Worm (Caenorhabditis elegans) whole organism, L1 larva: Measurements from ENCODE around the gene ZK1010.5.

Experiments used
- Y116A8C.19 ChIP-seq: sonication (generic microtip); optimal IDR thresholded peaks from 2 replicates; lab custom pipeline; 2016; ENCODE audit warnings: missing compliant biosample characterization, missing genetic modification characterization, borderline replicate concordance
- ceh-8 ChIP-seq: fragments of 200-800 bp; sonication (Bioruptor generic); optimal IDR thresholded peaks from 2 replicates; lab custom pipeline; 2018; ENCODE audit warnings: mild to moderate bottlenecking, missing genetic modification characterization, moderate library complexity, missing compliant biosample characterization
- ceh-82 ChIP-seq, 3 experiments: fragments of 150-350 bp in 1 of 3; sonication (generic microtip) in 2 of 3; optimal IDR thresholded peaks; 2 replicates each; lab custom pipeline; 2014 to 2017; ENCODE audit warnings: missing biosample characterization in 3 of 3, missing genetic modification characterization in 3 of 3
- ceh-90 ChIP-seq: sonication (generic microtip); optimal IDR thresholded peaks from 2 replicates; lab custom pipeline; 2016; ENCODE audit warnings: missing genetic modification characterization, missing compliant biosample characterization
- dsc-1 ChIP-seq: sonication (generic microtip); optimal IDR thresholded peaks from 2 replicates; lab custom pipeline; 2016; ENCODE audit warnings: mild to moderate bottlenecking, missing genetic modification characterization, missing compliant biosample characterization
- efl-1 ChIP-seq, 4 experiments: fragments of 150-350 bp; optimal IDR thresholded peaks in 3 of 4; peaks in 1 of 4; 1 replicate in 1 of 4; 2 replicates in 3 of 4; lab custom pipeline; 2014; ENCODE audit warnings: missing biosample characterization in 2 of 4, missing genetic modification characterization in 2 of 4, missing genetic modification reagents in 2 of 4
- ets-5 ChIP-seq: fragments of 200-800 bp; sonication (Bioruptor generic); IDR thresholded peaks from 2 replicates; pipeline ENCODE4 v1.3.6; 2022; ENCODE audit warnings: missing genetic modification characterization, missing compliant biosample characterization
- fkh-10 ChIP-seq: sonication (generic microtip); optimal IDR thresholded peaks from 2 replicates; lab custom pipeline; 2017; ENCODE audit warnings: missing biosample characterization, missing genetic modification reagents, missing genetic modification characterization
- grh-1 ChIP-seq: fragments of 200-800 bp; sonication (Bioruptor generic); IDR thresholded peaks from 2 replicates; pipeline ENCODE4 v1.3.6; 2022; ENCODE audit warnings: missing genetic modification reagents, missing genetic modification characterization, missing compliant biosample characterization
- hlh-17 ChIP-seq: fragments of 200-800 bp; sonication (Bioruptor generic); optimal IDR thresholded peaks from 2 replicates; lab custom pipeline; 2018; ENCODE audit warnings: missing genetic modification characterization, mild to moderate bottlenecking, missing compliant biosample characterization, moderate library complexity, borderline replicate concordance
- hlh-4 ChIP-seq: sonication (generic microtip); optimal IDR thresholded peaks from 2 replicates; lab custom pipeline; 2016; ENCODE audit warnings: mild to moderate bottlenecking, missing genetic modification characterization, missing compliant biosample characterization
- irx-1 ChIP-seq: sonication (generic microtip); optimal IDR thresholded peaks from 2 replicates; lab custom pipeline; 2016; ENCODE audit warnings: missing genetic modification characterization, missing compliant biosample characterization
- lin-15B ChIP-seq: fragments of 150-350 bp; sonication (generic microtip); optimal IDR thresholded peaks from 3 replicates; lab custom pipeline; 2014; ENCODE audit warnings: missing biosample characterization, missing genetic modification characterization
- mab-9 ChIP-seq: fragments of 200-800 bp; sonication (Bioruptor generic); IDR thresholded peaks from 2 replicates; pipeline ENCODE4 v1.3.6; 2022; ENCODE audit warnings: missing genetic modification reagents, missing genetic modification characterization, missing compliant biosample characterization
- nhr-47 ChIP-seq: sonication (generic microtip); optimal IDR thresholded peaks from 2 replicates; lab custom pipeline; 2016; ENCODE audit warnings: mild to moderate bottlenecking, missing genetic modification characterization, moderate library complexity, missing compliant biosample characterization
- nhr-77 ChIP-seq: fragments of 150-350 bp; optimal IDR thresholded peaks from 2 replicates; lab custom pipeline; 2014; ENCODE audit warnings: missing biosample characterization, missing genetic modification characterization
- sptf-1 ChIP-seq: fragments of 150-350 bp; optimal IDR thresholded peaks from 2 replicates; lab custom pipeline; 2014; ENCODE audit warnings: missing biosample characterization, missing genetic modification characterization
- unc-130 ChIP-seq: fragments of 150-350 bp; optimal IDR thresholded peaks from 2 replicates; lab custom pipeline; 2017; ENCODE audit warnings: missing biosample characterization, missing genetic modification characterization, inconsistent platforms
- xbp-1 ChIP-seq: sonication (generic microtip); optimal IDR thresholded peaks from 2 replicates; lab custom pipeline; 2016; ENCODE audit warnings: missing genetic modification characterization, missing compliant biosample characterization
- zag-1 ChIP-seq: fragments of 150-350 bp; optimal IDR thresholded peaks from 2 replicates; lab custom pipeline; 2014; ENCODE audit warnings: missing biosample characterization, missing genetic modification characterization
- zip-4 ChIP-seq: fragments of 200-800 bp; sonication (Bioruptor generic); optimal IDR thresholded peaks from 2 replicates; lab custom pipeline; 2018; ENCODE audit warnings: mild to moderate bottlenecking, missing genetic modification characterization, moderate library complexity, missing compliant biosample characterization

Gene ZK1010.5

ce11 chrIII:12944064-12944463, 43.3 kb downstream of the ZK1010.5 start:
- TF ChIP-seq Y116A8C.19 (tag; lab: Kevin White, UChicago) (no peak), ceh-82 (tag; optimal IDR thresholded peaks at IDR 0.05; lab: Kevin White, UChicago) (no peak), lin-15B (no peak), irx-1 (tag; lab: Kevin White, UChicago) (no peak), nhr-47 (tag; lab: Kevin White, UChicago) (no peak), ceh-8 (GFP tag; lab: Kevin White, UChicago) (no peak), hlh-17 (no peak), xbp-1 (no peak), unc-130 (no peak), hlh-4 (no peak), ets-5 (GFP tag; lab: Robert Waterston, UW) (no peak), dsc-1 (tag; lab: Kevin White, UChicago) (no peak), zag-1 (no peak), efl-1 (optimal IDR thresholded peaks at IDR 0.05; lab: Kevin White, UChicago) (no peak), efl-1 (GFP tag; optimal IDR thresholded peaks at IDR 0.05 in 1 of 2; lab: Kevin White, UChicago) (no peak), sptf-1 (tag; lab: Kevin White, UChicago) (no peak), fkh-10 (GFP tag; lab: Kevin White, UChicago) (no peak), nhr-77 (tag; lab: Kevin White, UChicago) (no peak), zip-4 (GFP tag; lab: Kevin White, UChicago) (no peak), ceh-90 (tag; lab: Kevin White, UChicago) (no peak)

ce11 chrIII:12942307-12942706, 45.0 kb downstream of the ZK1010.5 start, which contains the start of gene unc-25:
TSS of gene unc-25 (plus strand) at chrIII:12942651.
- TF ChIP-seq grh-1 (GFP tag; lab: Robert Waterston, UW) (no peak), mab-9 (peak; percentile 22; the same call in 1 of the 2 replicates), fkh-10 (GFP tag; lab: Kevin White, UChicago) (peak; percentile 53)
